Fruit fly (Drosophila melanogaster): ENCODE measurements around the gene X11Lbeta.

X11Lbeta gene

DNA sequence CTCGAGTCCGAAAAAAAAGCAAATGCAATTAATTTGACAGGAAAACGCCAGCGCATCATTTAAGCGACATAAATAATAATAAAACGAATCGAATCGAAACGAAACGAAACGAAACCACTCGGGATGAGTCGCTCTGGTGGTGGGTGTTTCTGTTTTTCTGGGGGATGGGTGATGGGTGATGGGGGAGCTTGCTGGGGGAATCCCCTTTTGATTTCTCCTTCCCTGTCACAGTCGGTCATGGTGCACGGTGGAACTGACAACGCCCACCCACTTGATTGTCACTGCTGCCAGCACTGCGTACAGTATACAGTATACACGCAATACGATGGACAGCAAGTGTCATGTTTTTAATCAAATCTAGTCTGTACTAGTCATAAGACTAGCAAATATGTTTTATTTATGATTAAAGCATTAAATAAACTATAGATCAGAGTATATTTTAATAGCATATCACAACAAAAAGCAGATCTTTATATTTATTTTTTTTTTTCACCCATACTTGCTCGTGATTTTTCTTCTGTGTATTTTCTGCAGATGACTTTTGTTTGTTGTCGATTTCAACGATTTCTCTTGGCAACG, 94.5 kb downstream of the X11Lbeta start (continued):
- TF ChIP-seq CG14860 (GFP tag; IDR thresholded peaks at IDR 0.05; ENCODE audit: partially characterized antibody) (no peak), crp (GFP tag; optimal IDR thresholded peaks at IDR 0.05) (no peak), pan (optimal IDR thresholded peaks at IDR 0.05) (no peak), pan (GFP tag; optimal IDR thresholded peaks at IDR 0.05 in 1 of 2, IDR thresholded peaks at IDR 0.05 in 1 of 2) (no peak), CG12155 (GFP tag; optimal IDR thresholded peaks at IDR 0.05) (no peak), Sin3A (optimal IDR thresholded peaks at IDR 0.05) (no peak), Dad (GFP tag; optimal IDR thresholded peaks at IDR 0.05) (no peak), CG6654 (GFP tag; optimal IDR thresholded peaks at IDR 0.05) (no peak), Xrp1 (GFP tag; IDR thresholded peaks at IDR 0.05) (peak; percentile 32; the same call in 1 of the 2 replicates), CG10565 (GFP tag; optimal IDR thresholded peaks at IDR 0.05) (no peak), Scr (GFP tag; IDR thresholded peaks at IDR 0.05; ENCODE audit: partially characterized antibody) (no peak), B-H1 (GFP tag; IDR thresholded peaks at IDR 0.05) (no peak), tx (GFP tag; optimal IDR thresholded peaks at IDR 0.05) (no peak), CG17385 (GFP tag; optimal IDR thresholded peaks at IDR 0.05) (no peak), Bgb (GFP tag; IDR thresholded peaks at IDR 0.05; ENCODE audit: partially characterized antibody) (no peak), Xbp1 (GFP tag; optimal IDR thresholded peaks at IDR 0.05) (peak; percentile 3), bcd (GFP tag; optimal IDR thresholded peaks at IDR 0.05) (peak; percentile 12), Dll (GFP tag; IDR thresholded peaks at IDR 0.05; ENCODE audit: partially characterized antibody) (no peak), Ssrp (tag; optimal IDR thresholded peaks at IDR 0.05) (peak; percentile 2), CG17186 (GFP tag; optimal IDR thresholded peaks at IDR 0.05) (no peak), prd (optimal IDR thresholded peaks at IDR 0.05) (no peak), prd (GFP tag; IDR thresholded peaks at IDR 0.05) (peak; percentile 16; the same call in 1 of the 3 replicates), CG10979 (tag; optimal IDR thresholded peaks at IDR 0.05) (peak; percentile 21), Hmx (GFP tag; optimal IDR thresholded peaks at IDR 0.05) (no peak), CG12391 (tag; optimal IDR thresholded peaks at IDR 0.05) (peak; percentile 26), CG6854 (GFP tag; optimal IDR thresholded peaks at IDR 0.05) (no peak), Myb (GFP tag; optimal IDR thresholded peaks at IDR 0.05) (no peak), nmo (GFP tag; optimal IDR thresholded peaks at IDR 0.05) (peak; percentile 20), caup (GFP tag; optimal IDR thresholded peaks at IDR 0.05; ENCODE audit: severe bottlenecking) (no peak), Bteb2 (GFP tag; optimal IDR thresholded peaks at IDR 0.05) (no peak), CG15073 (GFP tag; optimal IDR thresholded peaks at IDR 0.05) (no peak), CG2116 (GFP tag; optimal IDR thresholded peaks at IDR 0.05) (no peak), E2f1 (GFP tag; IDR thresholded peaks at IDR 0.05) (no peak), chinmo (GFP tag; IDR thresholded peaks at IDR 0.05; ENCODE audit: partially characterized antibody) (no peak), Sox102F (GFP tag; optimal IDR thresholded peaks at IDR 0.05) (peak; percentile 35), MBD-R2 (GFP tag; IDR thresholded peaks at IDR 0.05) (no peak), Hr39 (optimal IDR thresholded peaks at IDR 0.05) (no peak), salm (tag; optimal IDR thresholded peaks at IDR 0.05) (no peak), lab (GFP tag; optimal IDR thresholded peaks at IDR 0.05) (peak; percentile 10), gem (tag; optimal IDR thresholded peaks at IDR 0.05) (peak; percentile 51), bsh (GFP tag; optimal IDR thresholded peaks at IDR 0.05) (peak in 1 of 2 experiments; percentile 28), CG11085 (GFP tag; IDR thresholded peaks at IDR 0.05) (no peak), Med (GFP tag) (no peak), CG14710 (tag; optimal IDR thresholded peaks at IDR 0.05) (no peak), Deaf1 (tag; optimal IDR thresholded peaks at IDR 0.05) (peak; percentile 42), gt (GFP tag; IDR thresholded peaks at IDR 0.05) (no peak), crol (GFP tag; IDR thresholded peaks at IDR 0.05) (0 out of 2 replicates have a peak, but pooled peaks have one; percentile 25), Antp (GFP tag; optimal IDR thresholded peaks at IDR 0.05) (no peak), kay (GFP tag; optimal IDR thresholded peaks at IDR 0.05) (no peak), pb (GFP tag; optimal IDR thresholded peaks at IDR 0.05) (no peak), Oli (tag; optimal IDR thresholded peaks at IDR 0.05) (peak; percentile 5)
